Fruit fly (Drosophila melanogaster): ENCODE results near the gene Fur1.

DNA sequence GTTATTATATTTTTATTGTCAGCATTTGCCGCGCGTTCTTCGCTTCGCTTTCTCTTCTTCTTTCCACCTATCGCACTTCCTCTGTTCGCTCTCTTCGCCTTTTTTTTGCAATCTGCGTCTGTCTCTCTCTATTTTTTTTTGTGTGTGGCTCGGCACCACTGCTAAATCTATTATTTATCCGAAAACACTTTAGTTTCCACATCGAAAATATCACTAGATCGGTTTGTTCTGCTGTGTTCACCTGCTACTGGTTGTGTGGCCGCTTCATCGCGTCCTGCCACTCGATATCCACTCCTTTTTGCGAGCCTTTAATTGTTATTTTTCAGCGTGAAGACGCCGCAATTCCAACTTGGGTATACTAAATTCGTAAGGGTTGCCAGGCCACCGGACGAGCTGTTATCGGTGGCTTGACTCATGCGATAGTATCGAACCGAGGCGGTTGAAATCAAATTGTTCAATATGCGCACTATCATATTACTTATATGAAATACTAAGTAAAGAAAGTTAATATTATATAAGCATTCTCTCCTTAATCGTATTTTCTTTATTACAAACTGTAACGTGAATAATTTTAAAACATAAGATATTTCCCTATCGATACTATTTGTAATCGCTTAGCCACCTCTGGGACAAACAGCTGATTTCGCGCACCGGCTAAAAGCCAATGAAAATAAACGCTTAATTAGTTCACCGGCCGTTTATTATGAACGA is 9.8 kb upstream of the Fur1 start, which contains the start of the genes XNP, CG42488 and CG5116:
- TF ChIP-seq Lim3 (GFP tag; IDR thresholded peaks at IDR 0.05): no peak
- TF ChIP-seq CG11247 (GFP tag; IDR thresholded peaks at IDR 0.05): peak; percentile 37; the same call in 1 of the 2 replicates
- TF ChIP-seq Sox102F (GFP tag; optimal IDR thresholded peaks at IDR 0.05): no peak
- TF ChIP-seq CG3407 (GFP tag; optimal IDR thresholded peaks at IDR 0.05): no peak
- no peak for TF ChIP-seq Hmr (GFP tag; optimal IDR thresholded peaks at IDR 0.05)
- TF ChIP-seq grau (tag; optimal IDR thresholded peaks at IDR 0.05): peak; percentile 66
- TF ChIP-seq gem (tag; optimal IDR thresholded peaks at IDR 0.05): no peak
- no peak for TF ChIP-seq danr (GFP tag; IDR thresholded peaks at IDR 0.05)
- no peak; the same call in 2 of the 3 replicates for TF ChIP-seq CG34422 (GFP tag; IDR thresholded peaks at IDR 0.05)
